Worm (Caenorhabditis elegans) whole organism, late embryonic: ENCODE data around the gene C15C8.7.

ENCODE experiments used
- C08G9.2 ChIP-seq: sonication (generic microtip); optimal IDR thresholded peaks from 2 replicates; lab custom pipeline; 2016; ENCODE audit warnings: mild to moderate bottlenecking, missing genetic modification characterization, moderate library complexity, missing compliant biosample characterization
- C38D4.7 ChIP-seq: fragments of 200-800 bp; sonication (Bioruptor generic); optimal IDR thresholded peaks from 2 replicates; lab custom pipeline; 2018; ENCODE audit warnings: mild to moderate bottlenecking, missing genetic modification characterization, moderate library complexity, missing compliant biosample characterization
- K02D7.2 ChIP-seq: sonication (generic microtip); optimal IDR thresholded peaks from 2 replicates; lab custom pipeline; 2017; ENCODE audit warnings: mild to moderate bottlenecking, missing genetic modification characterization, missing compliant biosample characterization
- ceh-14 ChIP-seq: sonication (generic microtip); optimal IDR thresholded peaks from 2 replicates; lab custom pipeline; 2016; ENCODE audit warnings: missing genotype, missing genetic modification characterization, missing compliant biosample characterization
- ceh-22 ChIP-seq: sonication (generic microtip); optimal IDR thresholded peaks from 2 replicates; lab custom pipeline; 2017; ENCODE audit warnings: missing biosample characterization, missing genetic modification characterization
- ceh-24 ChIP-seq: sonication (generic microtip); optimal IDR thresholded peaks from 2 replicates; lab custom pipeline; 2016; ENCODE audit warnings: mild to moderate bottlenecking, missing genetic modification characterization, missing compliant biosample characterization
- ceh-30 ChIP-seq: fragments of 150-350 bp; optimal IDR thresholded peaks from 2 replicates; lab custom pipeline; 2014; ENCODE audit warnings: missing biosample characterization, missing genetic modification characterization
- ceh-31 ChIP-seq: sonication (generic microtip); optimal IDR thresholded peaks from 2 replicates; lab custom pipeline; 2016; ENCODE audit warnings: missing genetic modification characterization, missing compliant biosample characterization
- ceh-48 ChIP-seq: sonication (generic microtip); optimal IDR thresholded peaks from 2 replicates; lab custom pipeline; 2016; ENCODE audit warnings: missing genetic modification characterization, inconsistent platforms, missing compliant biosample characterization
- ceh-6 ChIP-seq: fragments of 200-800 bp; sonication (Bioruptor generic); optimal IDR thresholded peaks from 2 replicates; lab custom pipeline; 2018; ENCODE audit warnings: mild to moderate bottlenecking, missing genetic modification characterization, missing compliant biosample characterization
- dmd-4 ChIP-seq: sonication (generic microtip); optimal IDR thresholded peaks from 2 replicates; lab custom pipeline; 2016; ENCODE audit warnings: borderline replicate concordance, missing genetic modification characterization, missing compliant biosample characterization
- elt-2 ChIP-seq: sonication (generic microtip); optimal IDR thresholded peaks from 2 replicates; lab custom pipeline; 2016; ENCODE audit warnings: missing genetic modification reagents, missing genetic modification characterization, missing compliant biosample characterization
- elt-4 ChIP-seq: sonication (generic microtip); optimal IDR thresholded peaks from 2 replicates; lab custom pipeline; 2016; ENCODE audit warnings: missing genetic modification characterization, missing compliant biosample characterization
- fax-1 ChIP-seq: sonication (generic microtip); optimal IDR thresholded peaks from 2 replicates; lab custom pipeline; 2016; ENCODE audit warnings: missing genotype, missing genetic modification characterization, missing compliant biosample characterization
- fkh-10 ChIP-seq: fragments of 150-350 bp; optimal IDR thresholded peaks from 2 replicates; lab custom pipeline; 2014; ENCODE audit warnings: missing biosample characterization, missing genetic modification reagents, missing genetic modification characterization
- hlh-13 ChIP-seq: fragments of 200-800 bp; sonication (Bioruptor generic); optimal IDR thresholded peaks from 2 replicates; lab custom pipeline; 2018; ENCODE audit warnings: mild to moderate bottlenecking, missing genetic modification characterization, missing compliant biosample characterization
- hlh-15 ChIP-seq: sonication (generic microtip); optimal IDR thresholded peaks from 2 replicates; lab custom pipeline; 2016; ENCODE audit warnings: missing genetic modification characterization, missing compliant biosample characterization
- hlh-30 ChIP-seq: sonication (generic microtip); optimal IDR thresholded peaks from 2 replicates; lab custom pipeline; 2017; ENCODE audit warnings: antibody characterized with exemption, missing genetic modification characterization, missing compliant biosample characterization; ENCODE audit not compliant: insufficient read depth
- hlh-6 ChIP-seq: sonication (generic microtip); optimal IDR thresholded peaks from 2 replicates; lab custom pipeline; 2016; ENCODE audit warnings: missing genotype, missing genetic modification characterization, missing compliant biosample characterization
- lin-11 ChIP-seq: fragments of 200-800 bp; sonication (Bioruptor generic); optimal IDR thresholded peaks from 2 replicates; lab custom pipeline; 2018; ENCODE audit warnings: mild to moderate bottlenecking, missing genetic modification characterization, missing compliant biosample characterization
- nfya-1 ChIP-seq: sonication (generic microtip); optimal IDR thresholded peaks from 2 replicates; lab custom pipeline; 2017; ENCODE audit warnings: missing genetic modification characterization, mild to moderate bottlenecking, missing compliant biosample characterization, antibody characterized with exemption, moderate library complexity
- nhr-11 ChIP-seq: fragments of 150-350 bp; optimal IDR thresholded peaks from 2 replicates; lab custom pipeline; 2014; ENCODE audit warnings: missing biosample characterization, missing genetic modification characterization
- nhr-232 ChIP-seq: sonication (generic microtip); optimal IDR thresholded peaks from 2 replicates; lab custom pipeline; 2016; ENCODE audit warnings: missing genetic modification characterization, missing compliant biosample characterization
- npax-4 ChIP-seq: sonication (generic microtip); optimal IDR thresholded peaks from 2 replicates; lab custom pipeline; 2016; ENCODE audit warnings: missing genetic modification characterization, missing compliant biosample characterization
- odd-2 ChIP-seq: sonication (generic microtip); optimal IDR thresholded peaks from 2 replicates; lab custom pipeline; 2017; ENCODE audit warnings: antibody characterized with exemption, mild to moderate bottlenecking, missing genetic modification characterization, missing compliant biosample characterization
- pax-1 ChIP-seq: fragments of 150-350 bp; optimal IDR thresholded peaks from 2 replicates; lab custom pipeline; 2014; ENCODE audit warnings: missing biosample characterization, missing genetic modification characterization
- pha-2 ChIP-seq: sonication (generic microtip); optimal IDR thresholded peaks from 2 replicates; lab custom pipeline; 2017; ENCODE audit warnings: mild to moderate bottlenecking, missing genetic modification characterization, missing compliant biosample characterization
- ref-2 ChIP-seq: sonication (generic microtip); optimal IDR thresholded peaks from 2 replicates; lab custom pipeline; 2016; ENCODE audit warnings: missing genetic modification characterization, missing compliant biosample characterization
- rnt-1 ChIP-seq: sonication (generic microtip); optimal IDR thresholded peaks from 2 replicates; lab custom pipeline; 2016; ENCODE audit warnings: missing genetic modification characterization, missing compliant biosample characterization
- sdc-2 ChIP-seq: sonication (generic microtip); optimal IDR thresholded peaks from 2 replicates; lab custom pipeline; 2016; ENCODE audit warnings: missing genotype, missing genetic modification characterization, missing compliant biosample characterization
- sox-4 ChIP-seq: sonication (generic microtip); optimal IDR thresholded peaks from 2 replicates; lab custom pipeline; 2017; ENCODE audit warnings: mild to moderate bottlenecking, missing genetic modification characterization, inconsistent platforms, missing compliant biosample characterization
- tbx-2 ChIP-seq: sonication (generic microtip); optimal IDR thresholded peaks from 2 replicates; lab custom pipeline; 2016; ENCODE audit warnings: missing genetic modification characterization, missing compliant biosample characterization
- unc-86 ChIP-seq: sonication (generic microtip); optimal IDR thresholded peaks from 2 replicates; lab custom pipeline; 2016; ENCODE audit warnings: missing genetic modification characterization, missing compliant biosample characterization
- zip-5 ChIP-seq: sonication (generic microtip); optimal IDR thresholded peaks from 2 replicates; lab custom pipeline; 2016; ENCODE audit warnings: missing genetic modification characterization, missing compliant biosample characterization
- ztf-16 ChIP-seq: sonication (generic microtip); optimal IDR thresholded peaks from 2 replicates; lab custom pipeline; 2017; ENCODE audit warnings: missing genetic modification characterization, missing compliant biosample characterization

Gene C15C8.7

DNA sequence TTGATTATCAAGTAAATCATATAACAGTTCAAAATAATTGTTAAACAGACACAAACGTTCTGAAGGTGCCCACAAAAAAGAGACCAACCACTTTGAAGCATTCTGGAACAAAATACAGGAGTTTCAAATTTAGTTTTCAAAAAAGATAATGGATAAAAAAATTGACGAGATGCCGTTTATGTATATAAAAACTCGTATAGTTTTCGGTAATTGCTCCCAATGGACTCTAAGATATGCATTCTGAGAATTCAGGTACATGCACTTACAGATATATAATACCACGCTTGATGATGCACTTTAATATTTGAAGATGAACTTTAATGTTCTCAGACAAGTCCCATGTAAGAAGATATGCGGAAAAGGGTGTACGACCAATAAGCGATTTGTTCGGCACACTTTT, 26.2 kb downstream of the C15C8.7 start, which contains the start of gene str-181:
str-181 (minus strand) TSS at position 101 of the 400 bp plus-strand sequence.
- TF ChIP-seq tbx-2 (tag; lab: Kevin White, UChicago), result no peak
- TF ChIP-seq elt-2 (tag; lab: Kevin White, UChicago), result no peak
- TF ChIP-seq K02D7.2 (tag; lab: Kevin White, UChicago), result no peak
- no peak for TF ChIP-seq nhr-11 (tag; lab: Kevin White, UChicago)
- TF ChIP-seq C08G9.2 (tag; lab: Kevin White, UChicago), result no peak
- TF ChIP-seq ceh-24 (tag; lab: Kevin White, UChicago), result no peak
- TF ChIP-seq nfya-1 (tag; lab: Kevin White, UChicago), result no peak
- no peak for TF ChIP-seq hlh-15

DNA sequence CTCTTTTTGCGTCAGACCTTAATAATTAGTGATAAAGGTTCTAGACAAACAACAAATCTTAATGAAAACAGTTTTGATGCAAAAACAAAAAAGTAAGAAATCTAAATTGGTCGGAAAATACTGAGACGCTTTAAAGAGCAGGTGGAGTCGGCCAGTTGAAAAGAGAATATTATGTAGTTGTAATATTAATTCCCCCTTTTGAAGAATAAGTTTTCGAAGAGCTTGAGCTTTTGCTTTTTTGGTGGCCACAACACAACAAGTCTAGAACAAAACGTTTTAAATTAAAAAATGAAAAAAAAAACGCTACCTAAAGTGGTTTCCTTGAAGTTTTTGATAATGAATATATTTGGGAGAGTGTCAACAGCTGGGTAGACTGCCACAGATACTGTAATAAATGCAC, 28.4 kb downstream of the C15C8.7 start, which contains the start of gene str-178:
str-178 (minus strand) TSS at position 101 of the 400 bp plus-strand sequence.
- TF ChIP-seq fkh-10 (GFP tag; lab: Kevin White, UChicago) (no peak), elt-4 (tag; lab: Kevin White, UChicago) (no peak), nhr-232 (no peak), sox-4 (no peak), hlh-13 (GFP tag; lab: Kevin White, UChicago) (no peak), nhr-11 (tag; lab: Kevin White, UChicago) (no peak), zip-5 (no peak), C38D4.7 (GFP tag; lab: Kevin White, UChicago) (no peak)

DNA sequence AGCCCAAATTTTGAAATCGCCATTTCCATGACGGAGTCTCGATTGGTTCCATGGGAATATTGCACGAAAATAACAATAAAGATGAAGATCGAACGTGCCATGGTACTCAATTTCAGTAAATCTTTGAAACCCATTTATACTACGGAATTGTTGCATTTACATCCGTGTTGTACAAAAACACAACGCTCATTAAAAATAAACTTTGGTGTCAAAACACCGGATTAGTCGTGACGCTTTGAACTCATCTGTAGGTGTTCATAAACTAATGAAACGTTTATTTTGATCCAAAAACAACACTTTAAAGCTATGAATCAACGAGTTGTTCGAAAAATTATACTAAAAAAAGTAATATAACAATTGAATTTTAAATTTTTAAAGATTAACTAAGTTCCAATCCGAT, 30.7 kb downstream of the C15C8.7 start, which contains the start of gene R11D1.4:
R11D1.4 (minus strand) TSS at position 101 of the 400 bp plus-strand sequence.
- no peak for TF ChIP-seq ztf-16 (tag; lab: Kevin White, UChicago)
- no peak for TF ChIP-seq ceh-48
- TF ChIP-seq npax-4 (tag; lab: Kevin White, UChicago), result no peak
- no peak for TF ChIP-seq hlh-30 (tag; lab: Kevin White, UChicago)
- TF ChIP-seq lin-11, result no peak
- TF ChIP-seq ref-2 (tag; lab: Kevin White, UChicago), result no peak
- no peak for TF ChIP-seq elt-2 (tag; lab: Kevin White, UChicago)
- TF ChIP-seq sox-4, result no peak
- no peak for TF ChIP-seq fax-1
- no peak for TF ChIP-seq hlh-13 (GFP tag; lab: Kevin White, UChicago)
- TF ChIP-seq ceh-30, result no peak
- TF ChIP-seq dmd-4, result no peak
- TF ChIP-seq odd-2, result no peak
- no peak for TF ChIP-seq ceh-22 (tag; lab: Kevin White, UChicago)
- no peak for TF ChIP-seq nhr-232
- TF ChIP-seq pha-2 (tag; lab: Kevin White, UChicago), result no peak
- TF ChIP-seq pax-1 (tag; lab: Kevin White, UChicago), result no peak
- no peak for TF ChIP-seq hlh-6 (tag; lab: Kevin White, UChicago)

DNA sequence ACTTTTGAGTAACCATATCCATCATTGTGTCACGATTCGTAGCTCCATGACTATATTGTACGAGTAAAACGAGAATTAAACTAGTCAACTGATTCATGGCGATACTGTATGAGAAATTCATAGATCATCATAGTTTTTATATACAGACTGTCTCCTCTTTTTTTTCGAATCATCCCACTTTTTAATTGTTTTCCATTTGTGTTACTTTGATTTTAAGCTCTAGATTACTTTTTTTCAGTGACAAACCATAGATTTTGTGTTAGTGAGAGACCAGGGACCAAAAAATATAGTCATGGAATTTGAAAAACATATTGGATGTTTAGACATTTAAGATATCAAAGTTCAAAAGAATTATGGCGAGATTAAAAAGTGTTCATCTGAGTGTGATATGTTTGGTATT, 32.9 kb downstream of the C15C8.7 start, which contains the start of gene R11D1.3:
R11D1.3 (minus strand) TSS at position 101 of the 400 bp plus-strand sequence.
- TF ChIP-seq hlh-13 (GFP tag; lab: Kevin White, UChicago), result no peak
- TF ChIP-seq sdc-2 (tag; lab: Kevin White, UChicago), result no peak
- no peak for TF ChIP-seq ceh-30
- no peak for TF ChIP-seq hlh-15
- TF ChIP-seq ceh-14 (tag; lab: Kevin White, UChicago), result no peak
- no peak for TF ChIP-seq ceh-31
- TF ChIP-seq ceh-22 (tag; lab: Kevin White, UChicago), result no peak
- no peak for TF ChIP-seq C08G9.2 (tag; lab: Kevin White, UChicago)
- no peak for TF ChIP-seq unc-86
- TF ChIP-seq tbx-2 (tag; lab: Kevin White, UChicago), result no peak
- no peak for TF ChIP-seq ceh-6 (GFP tag; lab: Kevin White, UChicago)
- no peak for TF ChIP-seq ceh-24 (tag; lab: Kevin White, UChicago)
- no peak for TF ChIP-seq hlh-6 (tag; lab: Kevin White, UChicago)
- TF ChIP-seq nhr-11 (tag; lab: Kevin White, UChicago), result no peak
- no peak for TF ChIP-seq rnt-1
